Worm (Caenorhabditis elegans) whole organism, young adult: ENCODE data around the gene nhr-142.

Experiments
- Y56A3A.18 ChIP-seq: fragments of 200-800 bp; sonication (Bioruptor generic); IDR thresholded peaks from 2 replicates; pipeline ENCODE4 v1.3.6; 2022; ENCODE audit warnings: missing genetic modification reagents, missing genetic modification characterization, missing compliant biosample characterization
- efl-1 ChIP-seq: fragments of 150-350 bp; optimal IDR thresholded peaks from 2 replicates; lab custom pipeline; 2014; ENCODE audit warnings: missing biosample characterization, missing genetic modification reagents, missing genetic modification characterization
- ztf-3 ChIP-seq: fragments of 200-800 bp; sonication (Bioruptor generic); optimal IDR thresholded peaks from 2 replicates; lab custom pipeline; 2018; ENCODE audit warnings: mild to moderate bottlenecking, missing genetic modification characterization, missing compliant biosample characterization

DNA sequence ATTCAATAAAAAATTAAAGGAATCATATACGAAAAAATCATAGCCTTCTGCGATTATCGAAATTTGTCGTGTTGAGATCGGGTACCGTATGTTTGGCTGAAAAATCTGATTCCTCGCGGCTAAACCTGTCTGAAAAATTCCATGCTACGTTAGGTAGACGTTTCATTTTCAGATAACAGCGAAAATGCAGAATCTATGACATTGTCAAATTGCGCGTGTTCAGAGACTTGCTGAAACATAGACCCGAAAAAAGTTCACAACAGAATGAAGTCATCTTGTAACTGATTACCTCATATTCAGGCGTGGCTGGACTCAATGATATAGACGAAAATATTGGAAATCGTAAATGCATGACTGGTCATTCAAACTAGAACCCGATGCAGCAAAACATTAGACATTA, 43.2 kb upstream of the nhr-142 start, which contains the start of gene srh-76:
- TF ChIP-seq ztf-3 (GFP tag; lab: Kevin White, UChicago), result no peak
- no peak for TF ChIP-seq efl-1 (GFP tag; lab: Kevin White, UChicago)
- no peak for TF ChIP-seq Y56A3A.18
